Worm (Caenorhabditis elegans) whole organism, midembryonic: ENCODE measurements around the gene rars-2.

Experiments used
- T22C8.4 ChIP-seq: fragments of 200-800 bp; sonication (Bioruptor generic); IDR thresholded peaks from 2 replicates; pipeline ENCODE4 v1.3.6; 2022; ENCODE audit warnings: missing genetic modification characterization, missing compliant biosample characterization
- cog-1 ChIP-seq: sonication (generic microtip); optimal IDR thresholded peaks from 2 replicates; lab custom pipeline; 2016; ENCODE audit warnings: missing genetic modification characterization, missing compliant biosample characterization
- flt-1 ChIP-seq: fragments of 200-800 bp; sonication (Bioruptor generic); IDR thresholded peaks from 2 replicates; pipeline ENCODE4 v1.3.6; 2022; ENCODE audit warnings: missing genetic modification characterization, missing compliant biosample characterization
- klf-2 ChIP-seq: fragments of 200-800 bp; sonication (Bioruptor generic); conservative IDR thresholded peaks from 2 replicates; pipeline ENCODE4 v1.3.6; 2022; ENCODE audit warnings: missing genetic modification reagents, missing genetic modification characterization, missing compliant biosample characterization
- med-1 ChIP-seq: sonication (generic microtip); optimal IDR thresholded peaks from 2 replicates; lab custom pipeline; 2017; ENCODE audit warnings: missing genetic modification characterization, mild to moderate bottlenecking, missing compliant biosample characterization, antibody characterized with exemption, missing genetic modification reagents; ENCODE audit not compliant: insufficient read depth
- ref-1 ChIP-seq: fragments of 200-800 bp; sonication (Bioruptor generic); conservative IDR thresholded peaks from 2 replicates; pipeline ENCODE4 v1.3.6; 2022; ENCODE audit warnings: missing genetic modification reagents, missing genetic modification characterization, missing compliant biosample characterization
- tab-1 ChIP-seq: fragments of 200-800 bp; sonication (Bioruptor generic); IDR thresholded peaks from 2 replicates; pipeline ENCODE4 v1.3.6; 2022; ENCODE audit warnings: missing genetic modification characterization, missing compliant biosample characterization
- ztf-23 ChIP-seq: fragments of 200-800 bp; sonication (Bioruptor generic); IDR thresholded peaks from 2 replicates; pipeline ENCODE4 v1.3.6; 2022; ENCODE audit warnings: missing genetic modification reagents, missing genetic modification characterization, missing compliant biosample characterization
- ztf-29 ChIP-seq: fragments of 200-800 bp; sonication (Bioruptor generic); IDR thresholded peaks from 2 replicates; pipeline ENCODE4 v1.3.6; 2022; ENCODE audit warnings: missing genetic modification reagents, missing genetic modification characterization, missing compliant biosample characterization

ce11 chrII:6109989-6110388, 15.4 kb upstream of the rars-2 start:
- TF ChIP-seq flt-1 (GFP tag; lab: Robert Waterston, UW) (no peak), ztf-23 (GFP tag; lab: Robert Waterston, UW) (no peak), tab-1 (GFP tag; lab: Robert Waterston, UW) (no peak), ztf-29 (GFP tag; lab: Robert Waterston, UW) (no peak), T22C8.4 (GFP tag; lab: Robert Waterston, UW) (no peak), cog-1 (tag; lab: Kevin White, UChicago) (no peak), klf-2 (GFP tag; lab: Robert Waterston, UW) (no peak), med-1 (GFP tag; lab: Kevin White, UChicago) (no peak), ref-1 (GFP tag; lab: Robert Waterston, UW) (no peak)
